Fruit fly (Drosophila melanogaster) whole organism, embryonic: Measurements from ENCODE around the gene cup.

Source experiments
- CG10959 ChIP-seq: fragments of 200-800 bp; sonication (Bioruptor generic); IDR thresholded peaks from 2 replicates; pipeline ENCODE4 v1.3.6; 2022; ENCODE audit warnings: missing biosample characterization, missing genetic modification characterization
- CG11247 ChIP-seq: fragments of 200-800 bp; sonication (Bioruptor generic); IDR thresholded peaks from 2 replicates; pipeline ENCODE4 v1.3.6; 2022; ENCODE audit warnings: missing biosample characterization, missing genetic modification characterization
- CG12219 ChIP-seq: fragments of 200-800 bp; sonication (Bioruptor generic); optimal IDR thresholded peaks from 3 replicates; lab custom pipeline; 2018; ENCODE audit warnings: missing biosample characterization, mild to moderate bottlenecking, missing genetic modification characterization
- CG13123 ChIP-seq: fragments of 200-800 bp; sonication (Bioruptor generic); optimal IDR thresholded peaks from 2 replicates; lab custom pipeline; 2016; ENCODE audit warnings: missing biosample characterization, missing genetic modification characterization
- CG13296 ChIP-seq: fragments of 200-800 bp; sonication (Bioruptor generic); optimal IDR thresholded peaks from 3 replicates; lab custom pipeline; 2018; ENCODE audit warnings: missing biosample characterization, mild to moderate bottlenecking, missing genetic modification characterization
- CG14860 ChIP-seq: fragments of 200-800 bp; sonication (Bioruptor generic); IDR thresholded peaks from 3 replicates; pipeline ENCODE4 v1.3.6; 2022; ENCODE audit warnings: missing biosample characterization, missing genetic modification characterization; ENCODE audit not compliant: partially characterized antibody
- CG1529 ChIP-seq: fragments of 200-800 bp; sonication (Bioruptor generic); optimal IDR thresholded peaks from 3 replicates; lab custom pipeline; 2018; ENCODE audit warnings: missing biosample characterization, missing genetic modification characterization
- CG1792 ChIP-seq: fragments of 200-800 bp; sonication (Bioruptor generic); optimal IDR thresholded peaks from 2 replicates; lab custom pipeline; 2016; ENCODE audit warnings: missing biosample characterization, missing genetic modification characterization
- CG2116 ChIP-seq: fragments of 200-800 bp; sonication (Bioruptor generic); optimal IDR thresholded peaks from 3 replicates; lab custom pipeline; 2018; ENCODE audit warnings: missing biosample characterization, mild to moderate bottlenecking, missing genetic modification characterization
- CG2678 ChIP-seq: fragments of 200-800 bp; sonication (Bioruptor generic); optimal IDR thresholded peaks from 3 replicates; lab custom pipeline; 2019; ENCODE audit warnings: missing biosample characterization, mild to moderate bottlenecking, missing genetic modification characterization, moderate library complexity
- CG2889 ChIP-seq: fragments of 200-800 bp; sonication (Bioruptor generic); IDR thresholded peaks from 3 replicates; pipeline ENCODE4 v1.3.6; 2022; ENCODE audit warnings: missing biosample characterization, missing genetic modification characterization
- CG3065 ChIP-seq: fragments of 200-800 bp; sonication (Bioruptor generic); optimal IDR thresholded peaks from 2 replicates; lab custom pipeline; 2016; ENCODE audit warnings: missing biosample characterization, missing genetic modification characterization
- CG32772 ChIP-seq: fragments of 200-800 bp; sonication (Bioruptor generic); IDR thresholded peaks from 2 replicates; pipeline ENCODE4 v1.3.6; 2022; ENCODE audit warnings: missing biosample characterization, missing genetic modification characterization
- CG34376 ChIP-seq: fragments of 200-800 bp; sonication (Bioruptor generic); optimal IDR thresholded peaks from 2 replicates; lab custom pipeline; 2018; ENCODE audit warnings: missing biosample characterization, mild to moderate bottlenecking, missing genetic modification characterization
- CG34422 ChIP-seq: fragments of 200-800 bp; sonication (Bioruptor generic); IDR thresholded peaks from 3 replicates; pipeline ENCODE4 v1.3.6; 2022; ENCODE audit warnings: missing biosample characterization, missing genetic modification characterization
- CG6654 ChIP-seq: fragments of 200-800 bp; sonication (Bioruptor generic); optimal IDR thresholded peaks from 2 replicates; lab custom pipeline; 2017; ENCODE audit warnings: missing biosample characterization, mild to moderate bottlenecking, missing genetic modification characterization
- CG7928 ChIP-seq: fragments of 200-800 bp; sonication (Bioruptor generic); optimal IDR thresholded peaks from 2 replicates; lab custom pipeline; 2017; ENCODE audit warnings: missing biosample characterization, mild to moderate bottlenecking, missing genetic modification characterization
- CG8924 ChIP-seq: fragments of 200-800 bp; optimal IDR thresholded peaks from 3 replicates; lab custom pipeline; 2019; ENCODE audit warnings: missing biosample characterization, mild to moderate bottlenecking, missing genetic modification characterization, moderate library complexity
- CG9797 ChIP-seq: fragments of 200-800 bp; sonication (Bioruptor generic); optimal IDR thresholded peaks from 3 replicates; lab custom pipeline; 2018; ENCODE audit warnings: missing biosample characterization, mild to moderate bottlenecking, missing genetic modification characterization
- CkIIα-i1 ChIP-seq: fragments of 200-800 bp; sonication (Bioruptor generic); IDR thresholded peaks from 2 replicates; pipeline ENCODE4 v1.3.6; 2022; ENCODE audit warnings: missing biosample characterization, missing genetic modification characterization
- D19A ChIP-seq: fragments of 200-800 bp; optimal IDR thresholded peaks from 3 replicates; lab custom pipeline; 2019; ENCODE audit warnings: missing biosample characterization, mild to moderate bottlenecking, missing genetic modification characterization, moderate library complexity
- Elba2 ChIP-seq: fragments of 200-800 bp; sonication (Bioruptor generic); optimal IDR thresholded peaks from 3 replicates; lab custom pipeline; 2016; ENCODE audit warnings: missing biosample characterization, missing genetic modification characterization
- Fer1 ChIP-seq: fragments of 200-800 bp; sonication (Bioruptor generic); optimal IDR thresholded peaks from 2 replicates; lab custom pipeline; 2017; ENCODE audit warnings: missing biosample characterization, mild to moderate bottlenecking, missing genetic modification characterization
- HLH3B ChIP-seq: fragments of 200-800 bp; sonication (Bioruptor generic); IDR thresholded peaks from 2 replicates; pipeline ENCODE4 v1.3.6; 2022; ENCODE audit warnings: missing biosample characterization, missing genetic modification characterization
- Hand ChIP-seq: fragments of 200-800 bp; sonication (Bioruptor generic); optimal IDR thresholded peaks from 2 replicates; lab custom pipeline; 2017; ENCODE audit warnings: mild to moderate bottlenecking, missing biosample characterization, missing genetic modification reagents, missing genetic modification characterization
- HmgZ ChIP-seq: fragments of 200-800 bp; sonication (Bioruptor generic); optimal IDR thresholded peaks from 2 replicates; lab custom pipeline; 2018; ENCODE audit warnings: missing biosample characterization, mild to moderate bottlenecking, missing genetic modification characterization
- MESR4 ChIP-seq: fragments of 200-800 bp; sonication (Bioruptor generic); optimal IDR thresholded peaks from 2 replicates; lab custom pipeline; 2018; ENCODE audit warnings: missing biosample characterization, mild to moderate bottlenecking, missing genetic modification characterization, moderate library complexity
- Mrtf ChIP-seq: fragments of 200-800 bp; sonication (Bioruptor generic); IDR thresholded peaks from 3 replicates; pipeline ENCODE4 v1.3.6; 2022; ENCODE audit warnings: missing biosample characterization, missing genetic modification characterization
- Myb ChIP-seq: fragments of 200-800 bp; sonication (Bioruptor generic); optimal IDR thresholded peaks from 2 replicates; lab custom pipeline; 2016; ENCODE audit warnings: missing biosample characterization, missing genetic modification characterization
- Oaz ChIP-seq: fragments of 200-800 bp; sonication (Bioruptor generic); IDR thresholded peaks from 2 replicates; pipeline ENCODE4 v1.3.6; 2022; ENCODE audit warnings: missing biosample characterization, missing genetic modification characterization
- Pdp1 ChIP-seq, 2 experiments: fragments of 200-800 bp; sonication (Bioruptor generic); optimal IDR thresholded peaks; 3 replicates each; lab custom pipeline; 2016; ENCODE audit warnings: missing biosample characterization in 2 of 2, missing genetic modification characterization in 2 of 2, mild to moderate bottlenecking in 1 of 2, moderate library complexity in 1 of 2
- Sry-β ChIP-seq: fragments of 200-800 bp; sonication (Bioruptor generic); optimal IDR thresholded peaks from 2 replicates; lab custom pipeline; 2018; ENCODE audit warnings: missing biosample characterization, mild to moderate bottlenecking, missing genetic modification characterization, moderate library complexity
- ash1 ChIP-seq: fragments of 200-800 bp; sonication (Bioruptor generic); optimal IDR thresholded peaks from 2 replicates; lab custom pipeline; 2018; ENCODE audit warnings: missing biosample characterization, mild to moderate bottlenecking, missing genetic modification characterization
- bbx ChIP-seq: fragments of 200-800 bp; sonication (Bioruptor generic); IDR thresholded peaks from 2 replicates; pipeline ENCODE4 v1.3.6; 2022; ENCODE audit warnings: missing biosample characterization, missing genetic modification characterization; ENCODE audit not compliant: partially characterized antibody
- chif ChIP-seq, 2 experiments: fragments of 200-800 bp; sonication (Bioruptor generic); optimal IDR thresholded peaks; 3 replicates each; lab custom pipeline; 2016; ENCODE audit warnings: missing biosample characterization in 2 of 2, missing genetic modification characterization in 2 of 2
- disco-r ChIP-seq: fragments of 200-800 bp; sonication (Bioruptor generic); optimal IDR thresholded peaks from 2 replicates; lab custom pipeline; 2016; ENCODE audit warnings: missing biosample characterization, missing genetic modification characterization
- dm ChIP-seq: fragments of 200-800 bp; sonication (Bioruptor generic); optimal IDR thresholded peaks from 3 replicates; lab custom pipeline; 2016; ENCODE audit warnings: missing biosample characterization, missing genetic modification characterization
- gem ChIP-seq: fragments of 200-800 bp; sonication (Bioruptor generic); optimal IDR thresholded peaks from 2 replicates; lab custom pipeline; 2019; ENCODE audit warnings: missing biosample characterization, mild to moderate bottlenecking, missing genetic modification characterization, moderate library complexity
- hb ChIP-seq: fragments of 200-800 bp; sonication (Bioruptor generic); IDR thresholded peaks from 3 replicates; pipeline ENCODE4 v1.3.6; 2022; ENCODE audit warnings: missing biosample characterization, missing genetic modification characterization; ENCODE audit not compliant: partially characterized antibody
- jumu ChIP-seq: fragments of 200-800 bp; sonication (Bioruptor generic); optimal IDR thresholded peaks from 3 replicates; lab custom pipeline; 2016; ENCODE audit warnings: missing biosample characterization, missing genetic modification characterization
- lab ChIP-seq: fragments of 200-800 bp; sonication (Bioruptor generic); optimal IDR thresholded peaks from 3 replicates; lab custom pipeline; 2017; ENCODE audit warnings: missing biosample characterization, missing genetic modification characterization, mild to moderate bottlenecking, moderate library complexity, missing genetic modification reagents
- lmd ChIP-seq: fragments of 200-800 bp; sonication (Bioruptor generic); IDR thresholded peaks from 2 replicates; pipeline ENCODE4 v1.3.6; 2022; ENCODE audit warnings: missing biosample characterization, missing genetic modification characterization
- lola ChIP-seq, 3 experiments: fragments of >200 bp in 2 of 3; fragments of 200-800 bp in 1 of 3; sonication (Bioruptor generic) in 1 of 3; optimal IDR thresholded peaks; 2 replicates each; lab custom pipeline; 2017 to 2019; ENCODE audit warnings: missing biosample characterization in 3 of 3, missing genetic modification characterization in 3 of 3, mild to moderate bottlenecking in 1 of 3, moderate library complexity in 1 of 3
- lov ChIP-seq, 2 experiments: fragments of 200-800 bp in 1 of 2; fragments of >200 bp in 1 of 2; sonication (Bioruptor generic) in 1 of 2; IDR thresholded peaks in 1 of 2; optimal IDR thresholded peaks in 1 of 2; 2 replicates in 1 of 2; 3 replicates in 1 of 2; pipeline versions ENCODE4 v1.3.6 to Lab custom; 2017 to 2022; ENCODE audit warnings: missing biosample characterization in 1 of 2, missing genetic modification characterization in 1 of 2
- ranshi ChIP-seq: fragments of 200-800 bp; sonication (Bioruptor generic); IDR thresholded peaks from 2 replicates; pipeline ENCODE4 v1.3.6; 2022; ENCODE audit warnings: missing biosample characterization, missing genetic modification characterization
- rib ChIP-seq: fragments of 200-800 bp; sonication (Bioruptor generic); IDR thresholded peaks from 2 replicates; pipeline ENCODE4 v1.3.6; 2022; ENCODE audit warnings: missing biosample characterization, missing genetic modification characterization
- sr ChIP-seq: fragments of 200-800 bp; sonication (Bioruptor generic); IDR thresholded peaks from 3 replicates; pipeline ENCODE4 v1.3.6; 2022; ENCODE audit warnings: missing biosample characterization, missing genetic modification characterization
- trh ChIP-seq: fragments of 200-800 bp; sonication (Bioruptor generic); optimal IDR thresholded peaks from 2 replicates; lab custom pipeline; 2016; ENCODE audit warnings: missing biosample characterization, missing genetic modification characterization
- z ChIP-seq: fragments of 200-800 bp; sonication (Bioruptor generic); IDR thresholded peaks from 3 replicates; pipeline ENCODE4 v1.3.6; 2022; ENCODE audit warnings: missing biosample characterization, missing genetic modification characterization

The cup gene

DNA sequence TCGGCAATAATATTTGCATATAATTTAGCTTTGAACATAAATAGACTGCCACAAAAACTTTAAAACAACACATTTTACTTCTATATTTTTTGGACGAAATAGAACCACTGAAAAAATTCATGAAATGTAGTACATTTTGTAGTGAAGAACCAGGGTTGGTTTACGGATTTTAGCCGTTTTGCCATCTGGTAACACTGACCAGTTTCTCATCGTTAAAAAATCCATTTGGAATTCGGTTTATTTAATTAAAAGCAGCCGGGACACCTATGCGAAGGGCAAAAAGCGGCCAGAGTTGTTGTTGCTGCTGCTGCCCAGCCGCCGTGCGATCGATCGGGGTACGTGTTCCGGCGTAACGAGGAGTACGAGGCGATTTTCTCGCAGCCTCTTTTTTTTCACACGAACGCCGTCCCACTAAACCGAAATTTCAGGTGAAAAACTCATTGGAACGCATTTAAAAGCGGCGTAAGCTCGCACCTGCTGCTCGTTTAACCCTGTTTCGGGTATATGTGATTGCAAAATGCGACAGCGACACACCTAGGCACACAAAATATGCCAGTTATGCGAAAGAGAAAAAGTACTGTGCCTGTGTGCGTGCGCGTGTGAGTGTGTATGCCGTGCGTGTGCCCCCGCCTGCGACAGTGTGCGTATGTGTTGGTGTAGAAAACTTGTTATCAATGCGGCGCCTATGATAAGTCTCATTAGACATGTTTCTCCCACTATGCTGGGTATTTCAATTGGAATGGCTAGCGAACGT lies 60.5 kb downstream of the cup start, which contains the start of gene Liprin-alpha (continued):
- TF ChIP-seq jumu (GFP tag; lab: Kevin White, UChicago), result no peak
- TF ChIP-seq CG2889, result no peak
- no peak for TF ChIP-seq dm (GFP tag; lab: Kevin White, UChicago)
- no peak for TF ChIP-seq CG34376
- TF ChIP-seq lmd, result no peak
- no peak for TF ChIP-seq Sry-β (GFP tag; lab: Kevin White, UChicago)
- peak in 1 of 2 experiments; percentile 37 for TF ChIP-seq Pdp1 (GFP tag; optimal IDR thresholded peaks at IDR 0.05; lab: Kevin White, UChicago)
- TF ChIP-seq CG6654, result no peak
- no peak for TF ChIP-seq chif (GFP tag; optimal IDR thresholded peaks at IDR 0.05; lab: Kevin White, UChicago)
- 0 out of 2 replicates have a peak, but pooled peaks have one; percentile 33 for TF ChIP-seq rib (GFP tag; lab: Robert Waterston, UW)
- no peak for TF ChIP-seq CG8924 (tag; lab: Kevin White, UChicago)
- no peak for TF ChIP-seq ranshi
- TF ChIP-seq CG9797 (GFP tag; lab: Kevin White, UChicago), result peak; percentile 51
- no peak for TF ChIP-seq lab
- TF ChIP-seq Myb (GFP tag; lab: Kevin White, UChicago), result no peak
- peak; percentile 79 for TF ChIP-seq MESR4 (GFP tag; lab: Kevin White, UChicago)
- no peak for TF ChIP-seq ash1
- TF ChIP-seq disco-r, result no peak
- TF ChIP-seq CG2116, result no peak
- no peak for TF ChIP-seq CG1792 (GFP tag; lab: Kevin White, UChicago)
- TF ChIP-seq sr (GFP tag; lab: Robert Waterston, UW), result no peak
- no peak for TF ChIP-seq lov (optimal IDR thresholded peaks at IDR 0.05; lab: Kevin White, UChicago)
- no peak for TF ChIP-seq lov (GFP tag; IDR thresholded peaks at IDR 0.05; lab: Robert Waterston, UW)
- no peak for TF ChIP-seq CG10959 (GFP tag; lab: Robert Waterston, UW)
- no peak for TF ChIP-seq CG2678 (tag; lab: Kevin White, UChicago)
- TF ChIP-seq gem, result no peak
- TF ChIP-seq CG32772 (GFP tag; lab: Robert Waterston, UW), result no peak
- no peak for TF ChIP-seq CG13296
- TF ChIP-seq hb (GFP tag; lab: Robert Waterston, UW), result no peak
- TF ChIP-seq HLH3B, result no peak
- TF ChIP-seq Elba2 (GFP tag; lab: Kevin White, UChicago), result no peak
- no peak for TF ChIP-seq CG12219
- peak; percentile 29 for TF ChIP-seq HmgZ (tag; lab: Kevin White, UChicago)
- TF ChIP-seq D19A (tag; lab: Kevin White, UChicago), result no peak
- no peak for TF ChIP-seq Hand (GFP tag; lab: Kevin White, UChicago)
- peak; percentile 87 for TF ChIP-seq CG1529 (GFP tag; lab: Kevin White, UChicago)
- peak; percentile 72; the same call in 2 of the 3 replicates for TF ChIP-seq CG34422 (GFP tag; lab: Robert Waterston, UW)
- peak; percentile 86 for TF ChIP-seq CG7928
- no peak for TF ChIP-seq CG13123 (GFP tag; lab: Kevin White, UChicago)
- peak in 1 of 3 experiments; percentile 66 for TF ChIP-seq lola (GFP tag; optimal IDR thresholded peaks at IDR 0.05; lab: Kevin White, UChicago)
- TF ChIP-seq CG3065, result no peak
- TF ChIP-seq Mrtf (GFP tag; lab: Robert Waterston, UW), result no peak
- TF ChIP-seq bbx (GFP tag; lab: Robert Waterston, UW), result peak; percentile 44; the same call in 1 of the 2 replicates
- TF ChIP-seq CG14860 (GFP tag; lab: Robert Waterston, UW), result no peak
- no peak for TF ChIP-seq Oaz (GFP tag; lab: Robert Waterston, UW)
- TF ChIP-seq CkIIα-i1, result no peak
- TF ChIP-seq CG11247 (GFP tag; lab: Robert Waterston, UW), result no peak
- TF ChIP-seq z, result no peak
- no peak for TF ChIP-seq Fer1 (GFP tag; lab: Kevin White, UChicago)
- no peak for TF ChIP-seq trh
